Worm (Caenorhabditis elegans) whole organism, late embryonic: ENCODE data around the gene C50E3.9.

Experiments used
- ceh-18 ChIP-seq: sonication (generic microtip); optimal IDR thresholded peaks from 2 replicates; lab custom pipeline; 2016; ENCODE audit warnings: missing genetic modification characterization, missing compliant biosample characterization
- ceh-22 ChIP-seq: sonication (generic microtip); optimal IDR thresholded peaks from 2 replicates; lab custom pipeline; 2017; ENCODE audit warnings: missing biosample characterization, missing genetic modification characterization
- nhr-11 ChIP-seq: fragments of 150-350 bp; optimal IDR thresholded peaks from 2 replicates; lab custom pipeline; 2014; ENCODE audit warnings: missing biosample characterization, missing genetic modification characterization
- ttx-3 ChIP-seq: sonication (generic microtip); optimal IDR thresholded peaks from 2 replicates; lab custom pipeline; 2016; ENCODE audit warnings: missing genetic modification reagents, missing genetic modification characterization, missing compliant biosample characterization

- TF ChIP-seq nhr-11: no peak
- TF ChIP-seq ceh-22 (tag; lab: Kevin White, UChicago): no peak
- no peak for TF ChIP-seq ttx-3 (tag; lab: Kevin White, UChicago)
- no peak for TF ChIP-seq ceh-18 (tag; lab: Kevin White, UChicago)
Measured at ce11 chrV:7555875-7556274, 44.2 kb downstream of the C50E3.9 start.
